Worm (Caenorhabditis elegans) whole organism, L3 larva: Measurements from ENCODE around the gene lrr-1.

Experiments
- R02D3.7 ChIP-seq: fragments of 150-350 bp; optimal IDR thresholded peaks from 2 replicates; lab custom pipeline; 2014; ENCODE audit warnings: missing biosample characterization, missing genetic modification characterization
- ZK546.5 ChIP-seq: sonication (generic microtip); optimal IDR thresholded peaks from 2 replicates; lab custom pipeline; 2017; ENCODE audit warnings: missing biosample characterization, missing genetic modification characterization
- aly-2 ChIP-seq: fragments of 150-350 bp; optimal IDR thresholded peaks from 2 replicates; lab custom pipeline; 2014; ENCODE audit warnings: missing biosample characterization, missing genetic modification characterization
- elt-1 ChIP-seq: fragments of 150-350 bp; optimal IDR thresholded peaks from 2 replicates; lab custom pipeline; 2014; ENCODE audit warnings: missing biosample characterization, missing genetic modification characterization
- nhr-77 ChIP-seq: fragments of 150-350 bp; optimal IDR thresholded peaks from 2 replicates; lab custom pipeline; 2014; ENCODE audit warnings: missing biosample characterization, missing genetic modification characterization
- unc-62 ChIP-seq: fragments of 150-350 bp; sonication (generic microtip); optimal IDR thresholded peaks from 4 replicates; lab custom pipeline; 2014; ENCODE audit warnings: missing biosample characterization, missing genetic modification reagents, missing genetic modification characterization

DNA sequence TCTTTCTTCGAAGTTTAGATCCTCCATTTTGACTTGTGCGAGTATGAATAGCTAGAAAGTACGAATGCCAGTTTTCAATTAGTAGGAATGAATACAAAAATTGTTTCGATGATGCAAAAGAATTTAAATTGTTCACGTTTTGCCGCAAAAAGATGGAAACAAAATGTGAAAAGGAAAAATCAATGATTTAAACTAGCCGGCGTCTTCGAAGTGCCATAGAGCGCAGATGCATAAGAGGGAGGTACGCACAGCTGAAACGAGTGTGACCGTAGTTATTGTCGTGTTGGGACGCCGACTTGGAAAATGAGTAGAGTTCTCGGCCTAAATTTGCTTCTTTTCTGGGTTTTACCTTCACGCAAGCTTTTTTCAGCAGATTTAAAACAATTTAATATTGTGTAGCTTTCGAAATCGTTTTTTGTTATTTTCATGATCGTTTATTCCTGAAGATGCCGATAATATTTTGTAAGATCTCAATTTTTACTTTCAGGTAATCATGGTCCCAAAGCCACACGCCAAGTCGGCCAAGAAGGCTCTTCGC lies 19.0 kb upstream of the lrr-1 start, which contains the start of the genes ify-1 and rpl-22:
- TF ChIP-seq aly-2 (tag; lab: Kevin White, UChicago) (no peak), elt-1 (peak; percentile 47), nhr-77 (tag; lab: Kevin White, UChicago) (peak; percentile 13), R02D3.7 (peak; percentile 84), unc-62 (peak; percentile 58), ZK546.5 (tag; lab: Kevin White, UChicago) (peak; percentile 37)
